Fruit fly (Drosophila melanogaster): ENCODE measurements around the gene CG10462.

- TF ChIP-seq CG15710 (tag; optimal IDR thresholded peaks at IDR 0.05) (no peak), CG32121 (GFP tag; IDR thresholded peaks at IDR 0.05) (no peak)
These were observed 20.3 kb upstream of the CG10462 start for dm6 chr2L:19756040-19756439.

All from whole organism, pupa.